Worm (Caenorhabditis elegans) whole organism, L4/young adult: ENCODE results near the gene clec-223.

Experiments
- W03F9.2 ChIP-seq: fragments of 150-350 bp; optimal IDR thresholded peaks from 2 replicates; lab custom pipeline; 2014; ENCODE audit warnings: missing biosample characterization, missing genetic modification characterization
- him-1 ChIP-seq: sonication (generic microtip); optimal IDR thresholded peaks from 2 replicates; lab custom pipeline; 2016; ENCODE audit warnings: missing genotype, missing genetic modification reagents, missing genetic modification characterization, missing compliant biosample characterization

- TF ChIP-seq W03F9.2 (tag; lab: Kevin White, UChicago), result no peak
- TF ChIP-seq him-1, result no peak
These were observed 49.2 kb upstream of the clec-223 start for ce11 chrV:11223698-11224097.
